Fruit fly (Drosophila melanogaster): ENCODE data around the gene CG15312.

dm6 chrX:10113910-10114790, 43.5 kb upstream of the CG15312 start:
- TF ChIP-seq tai (GFP tag; optimal IDR thresholded peaks at IDR 0.05): no peak
- TF ChIP-seq brk (GFP tag; optimal IDR thresholded peaks at IDR 0.05): no peak
- TF ChIP-seq Dfd (GFP tag; optimal IDR thresholded peaks at IDR 0.05): peak; percentile 54
- TF ChIP-seq Dif (GFP tag; optimal IDR thresholded peaks at IDR 0.05; ENCODE audit: partially characterized antibody): no peak
- peak; percentile 50 for TF ChIP-seq Hnf4 (GFP tag; optimal IDR thresholded peaks at IDR 0.05)
- TF ChIP-seq Jra (GFP tag; optimal IDR thresholded peaks at IDR 0.05): peak; percentile 24
- TF ChIP-seq OdsH (GFP tag; optimal IDR thresholded peaks at IDR 0.05): peak; percentile 75
- no peak for TF ChIP-seq sv (GFP tag; optimal IDR thresholded peaks at IDR 0.05)

Data from whole organism, wandering third instar larva.